Fruit fly (Drosophila melanogaster): ENCODE measurements around the gene SamDC.

DNA sequence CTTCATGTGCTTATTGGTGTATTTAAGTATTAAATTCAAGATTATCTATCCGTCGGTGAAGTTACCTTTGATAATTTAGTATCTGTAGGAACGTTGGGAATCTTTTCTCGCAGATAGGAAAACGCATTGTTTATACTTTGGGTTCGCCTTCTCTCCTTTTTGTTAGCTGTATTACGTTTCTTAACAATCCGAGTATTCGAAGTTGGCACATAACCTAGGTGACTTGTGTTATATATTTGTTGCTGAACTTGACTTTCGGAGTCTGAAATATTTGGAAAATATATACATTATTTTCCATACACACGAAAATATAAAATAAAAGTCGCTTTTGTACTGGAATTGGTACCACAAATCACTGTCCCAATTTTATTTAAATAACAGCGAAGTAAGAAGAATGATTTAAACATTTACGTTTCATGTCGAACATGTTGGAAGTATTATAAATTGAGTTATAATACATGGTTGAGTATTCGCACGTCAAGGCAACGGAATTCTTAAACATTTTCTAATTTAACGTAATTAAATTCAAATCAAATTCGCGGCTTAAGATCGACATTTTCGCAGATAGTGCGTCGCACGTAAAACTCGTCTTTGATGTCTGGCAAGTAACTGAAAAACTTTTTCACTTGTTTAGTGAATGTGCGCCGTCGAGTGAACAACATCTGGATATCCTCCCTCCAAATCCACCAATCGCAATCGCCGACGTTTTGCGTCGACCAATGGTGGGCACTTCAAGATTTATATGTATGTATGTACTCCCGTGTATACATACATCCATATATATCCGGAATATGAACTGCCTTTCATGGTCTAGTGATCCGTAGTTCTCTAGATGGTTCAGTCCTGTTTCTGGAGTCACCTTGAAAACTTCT is 44.2 kb upstream of the SamDC start, which contains the start of gene Hand:
- no peak for TF ChIP-seq usp (GFP tag; optimal IDR thresholded peaks at IDR 0.05)
- no peak for TF ChIP-seq pan (optimal IDR thresholded peaks at IDR 0.05)
- no peak for TF ChIP-seq psq (optimal IDR thresholded peaks at IDR 0.05)
- no peak for TF ChIP-seq CG8478 (optimal IDR thresholded peaks at IDR 0.05)

All from whole organism.